Worm (Caenorhabditis elegans) whole organism, young adult: ENCODE data around the gene F48A11.4.

Experiments used
- B0019.2 ChIP-seq: fragments of 200-800 bp; sonication (Bioruptor generic); conservative IDR thresholded peaks from 2 replicates; pipeline ENCODE4 v1.3.6; 2022; ENCODE audit warnings: missing genetic modification reagents, missing genetic modification characterization, missing compliant biosample characterization
- B0035.1 ChIP-seq: sonication (generic microtip); optimal IDR thresholded peaks from 2 replicates; lab custom pipeline; 2016; ENCODE audit warnings: missing genetic modification characterization, mild to moderate bottlenecking, missing compliant biosample characterization, missing genotype, missing genetic modification reagents
- B0261.1 ChIP-seq: sonication (generic microtip); optimal IDR thresholded peaks from 2 replicates; lab custom pipeline; 2016; ENCODE audit warnings: mild to moderate bottlenecking, missing genetic modification characterization, moderate library complexity, missing compliant biosample characterization
- B0336.3 ChIP-seq: fragments of 200-800 bp; sonication (Bioruptor generic); IDR thresholded peaks from 2 replicates; pipeline ENCODE4 v1.3.6; 2022; ENCODE audit warnings: missing genetic modification characterization, missing compliant biosample characterization
- C06A6.2 ChIP-seq: fragments of 200-800 bp; sonication (Bioruptor generic); conservative IDR thresholded peaks from 2 replicates; pipeline ENCODE4 v1.3.6; 2022; ENCODE audit warnings: missing genetic modification characterization, missing compliant biosample characterization
- F10E7.11 ChIP-seq: sonication (generic microtip); optimal IDR thresholded peaks from 2 replicates; lab custom pipeline; 2017; ENCODE audit warnings: mild to moderate bottlenecking, missing genetic modification characterization, moderate library complexity, missing compliant biosample characterization
- F22D6.2 ChIP-seq: sonication (generic microtip); optimal IDR thresholded peaks from 2 replicates; lab custom pipeline; 2016; ENCODE audit warnings: mild to moderate bottlenecking, missing genetic modification characterization, missing compliant biosample characterization
- F33H1.4 ChIP-seq: fragments of 200-800 bp; sonication (Bioruptor generic); IDR thresholded peaks from 2 replicates; pipeline ENCODE4 v1.3.6; 2022; ENCODE audit warnings: missing genetic modification reagents, missing genetic modification characterization, missing compliant biosample characterization
- F37B4.10 ChIP-seq: fragments of 200-800 bp; sonication (Bioruptor generic); IDR thresholded peaks from 2 replicates; pipeline ENCODE4 v1.3.6; 2022; ENCODE audit warnings: missing genetic modification characterization, missing compliant biosample characterization
- F55B11.4 ChIP-seq: sonication (generic microtip); optimal IDR thresholded peaks from 2 replicates; lab custom pipeline; 2016; ENCODE audit warnings: missing compliant biosample characterization, missing genetic modification characterization, borderline replicate concordance; ENCODE audit not compliant: insufficient read depth
- K11D2.4 ChIP-seq: fragments of 200-800 bp; sonication (Bioruptor generic); IDR thresholded peaks from 2 replicates; pipeline ENCODE4 v1.3.6; 2022; ENCODE audit warnings: missing genetic modification reagents, missing genetic modification characterization, missing compliant biosample characterization
- T26A5.8 ChIP-seq: sonication (generic microtip); optimal IDR thresholded peaks from 2 replicates; lab custom pipeline; 2016; ENCODE audit warnings: missing genetic modification characterization, missing compliant biosample characterization
- Y53F4B.3 ChIP-seq: fragments of 200-800 bp; sonication (Bioruptor generic); IDR thresholded peaks from 2 replicates; pipeline ENCODE4 v1.3.6; 2022; ENCODE audit warnings: missing genetic modification reagents, missing genetic modification characterization, missing compliant biosample characterization
- Y79H2A.3 ChIP-seq: fragments of 200-800 bp; sonication (Bioruptor generic); conservative IDR thresholded peaks from 2 replicates; pipeline ENCODE4 v1.3.6; 2022; ENCODE audit warnings: missing genetic modification reagents, missing genetic modification characterization, missing compliant biosample characterization
- athp-1 ChIP-seq: sonication (generic microtip); optimal IDR thresholded peaks from 2 replicates; lab custom pipeline; 2017; ENCODE audit warnings: mild to moderate bottlenecking, missing genetic modification characterization, missing compliant biosample characterization
- ccch-3 ChIP-seq: fragments of 200-800 bp; sonication (Bioruptor generic); optimal IDR thresholded peaks from 2 replicates; lab custom pipeline; 2018; ENCODE audit warnings: mild to moderate bottlenecking, missing genetic modification characterization, missing compliant biosample characterization
- ceh-27 ChIP-seq: fragments of 200-800 bp; sonication (Bioruptor generic); optimal IDR thresholded peaks from 2 replicates; lab custom pipeline; 2018; ENCODE audit warnings: mild to moderate bottlenecking, missing genetic modification characterization, moderate library complexity, missing compliant biosample characterization
- ceh-58 ChIP-seq: fragments of 200-800 bp; sonication (Bioruptor generic); IDR thresholded peaks from 2 replicates; pipeline ENCODE4 v1.3.6; 2022; ENCODE audit warnings: missing genetic modification characterization, missing compliant biosample characterization
- ceh-91 ChIP-seq: fragments of 200-800 bp; sonication (Bioruptor generic); IDR thresholded peaks from 2 replicates; pipeline ENCODE4 v1.3.6; 2022; ENCODE audit warnings: missing genetic modification reagents, missing genetic modification characterization, missing compliant biosample characterization
- chd-7 ChIP-seq: sonication (generic microtip); optimal IDR thresholded peaks from 2 replicates; lab custom pipeline; 2016; ENCODE audit warnings: mild to moderate bottlenecking, missing genetic modification characterization, moderate library complexity, missing compliant biosample characterization
- dox-1 ChIP-seq: fragments of 200-800 bp; sonication (Bioruptor generic); IDR thresholded peaks from 2 replicates; pipeline ENCODE4 v1.3.6; 2022; ENCODE audit warnings: missing genetic modification reagents, missing genetic modification characterization, missing compliant biosample characterization
- dpff-1 ChIP-seq: sonication (generic microtip); optimal IDR thresholded peaks from 2 replicates; lab custom pipeline; 2017; ENCODE audit warnings: mild to moderate bottlenecking, missing genetic modification characterization, missing compliant biosample characterization
- egl-44 ChIP-seq: fragments of 200-800 bp; sonication (Bioruptor generic); IDR thresholded peaks from 2 replicates; pipeline ENCODE4 v1.3.6; 2022; ENCODE audit warnings: missing genetic modification reagents, missing genetic modification characterization, missing compliant biosample characterization
- egrh-3 ChIP-seq: fragments of 200-800 bp; sonication (Bioruptor generic); IDR thresholded peaks from 2 replicates; pipeline ENCODE4 v1.3.6; 2022; ENCODE audit warnings: missing genetic modification reagents, missing genetic modification characterization, missing compliant biosample characterization
- hlh-12 ChIP-seq: sonication (generic microtip); optimal IDR thresholded peaks from 2 replicates; lab custom pipeline; 2016; ENCODE audit warnings: missing genetic modification characterization, missing compliant biosample characterization
- hlh-26 ChIP-seq: fragments of 200-800 bp; sonication (Bioruptor generic); conservative IDR thresholded peaks from 2 replicates; pipeline ENCODE4 v1.3.6; 2022; ENCODE audit warnings: missing genetic modification reagents, missing genetic modification characterization, missing compliant biosample characterization
- lag-1 ChIP-seq: fragments of 200-800 bp; sonication (Bioruptor generic); IDR thresholded peaks from 2 replicates; pipeline ENCODE4 v1.3.6; 2022; ENCODE audit warnings: missing genetic modification reagents, missing genetic modification characterization, missing compliant biosample characterization
- let-526 ChIP-seq: fragments of 200-800 bp; sonication (Bioruptor generic); IDR thresholded peaks from 2 replicates; pipeline ENCODE4 v1.3.6; 2022; ENCODE audit warnings: missing genetic modification reagents, missing genetic modification characterization, missing compliant biosample characterization
- let-607 ChIP-seq, 2 experiments: fragments of 200-800 bp in 1 of 2; sonication (Bioruptor generic) in 1 of 2; sonication (generic microtip) in 1 of 2; optimal IDR thresholded peaks; 2 replicates each; lab custom pipeline; 2016 to 2018; ENCODE audit warnings: mild to moderate bottlenecking in 2 of 2, missing compliant biosample characterization in 2 of 2, missing genetic modification characterization in 2 of 2, moderate library complexity in 2 of 2, missing genotype in 1 of 2
- lin-26 ChIP-seq: fragments of 200-800 bp; sonication (Bioruptor generic); IDR thresholded peaks from 2 replicates; pipeline ENCODE4 v1.3.6; 2022; ENCODE audit warnings: missing genetic modification reagents, missing genetic modification characterization, missing compliant biosample characterization
- lin-54 ChIP-seq: fragments of 200-800 bp; sonication (Bioruptor generic); optimal IDR thresholded peaks from 2 replicates; lab custom pipeline; 2018; ENCODE audit warnings: mild to moderate bottlenecking, missing genetic modification characterization, missing compliant biosample characterization
- lsy-27 ChIP-seq: sonication (generic microtip); optimal IDR thresholded peaks from 2 replicates; lab custom pipeline; 2017; ENCODE audit warnings: missing genetic modification characterization, mild to moderate bottlenecking, missing compliant biosample characterization, antibody characterized with exemption, missing genotype, borderline replicate concordance; ENCODE audit not compliant: insufficient read depth
- madf-10 ChIP-seq: sonication (generic microtip); optimal IDR thresholded peaks from 2 replicates; lab custom pipeline; 2016; ENCODE audit warnings: mild to moderate bottlenecking, missing genetic modification characterization, missing compliant biosample characterization
- mes-4 ChIP-seq: sonication (generic microtip); optimal IDR thresholded peaks from 2 replicates; lab custom pipeline; 2016; ENCODE audit warnings: missing genotype, missing genetic modification characterization, missing compliant biosample characterization
- nhr-27 ChIP-seq: fragments of 200-800 bp; sonication (Bioruptor generic); optimal IDR thresholded peaks from 2 replicates; lab custom pipeline; 2018; ENCODE audit warnings: mild to moderate bottlenecking, missing genetic modification characterization, moderate library complexity, missing compliant biosample characterization
- rpc-1 ChIP-seq, 2 experiments: fragments of 150-350 bp in 1 of 2; sonication (generic microtip) in 1 of 2; optimal IDR thresholded peaks; 2 replicates each; lab custom pipeline; 2014 to 2018; ENCODE audit warnings: missing biosample characterization in 1 of 2, missing genetic modification characterization in 1 of 2, missing genetic modification reagents in 1 of 2, missing genotype in 1 of 2
- sdz-38 ChIP-seq: sonication (generic microtip); optimal IDR thresholded peaks from 2 replicates; lab custom pipeline; 2016; ENCODE audit warnings: missing genotype, missing genetic modification characterization, missing compliant biosample characterization
- snpc-1.3 ChIP-seq: sonication (generic microtip); optimal IDR thresholded peaks from 2 replicates; lab custom pipeline; 2017; ENCODE audit warnings: missing genetic modification characterization, mild to moderate bottlenecking, missing compliant biosample characterization, antibody characterized with exemption, moderate library complexity, missing genotype, missing genetic modification reagents; ENCODE audit not compliant: insufficient read depth
- snpc-4 ChIP-seq, 5 experiments: fragments of 150-350 bp in 1 of 5; sonication (generic microtip) in 4 of 5; optimal IDR thresholded peaks; 2 replicates each; lab custom pipeline; 2014 to 2018; ENCODE audit warnings: missing genetic modification characterization in 5 of 5, missing biosample characterization in 3 of 5, antibody characterized with exemption in 2 of 5, mild to moderate bottlenecking in 2 of 5, missing compliant biosample characterization in 2 of 5, missing genotype in 2 of 5, moderate library complexity in 2 of 5, missing genetic modification reagents in 1 of 5
- somi-1 ChIP-seq: fragments of 200-800 bp; sonication (Bioruptor generic); optimal IDR thresholded peaks from 2 replicates; lab custom pipeline; 2018; ENCODE audit warnings: mild to moderate bottlenecking, missing genetic modification characterization, missing compliant biosample characterization
- sptf-2 ChIP-seq: fragments of 200-800 bp; sonication (Bioruptor generic); optimal IDR thresholded peaks from 2 replicates; lab custom pipeline; 2018; ENCODE audit warnings: mild to moderate bottlenecking, missing genetic modification characterization, missing compliant biosample characterization
- tbp1 ChIP-seq: fragments of 200-800 bp; sonication (Bioruptor generic); optimal IDR thresholded peaks from 2 replicates; lab custom pipeline; 2018; ENCODE audit warnings: mild to moderate bottlenecking, missing genetic modification characterization, missing compliant biosample characterization
- tbx-9 ChIP-seq: sonication (generic microtip); optimal IDR thresholded peaks from 2 replicates; lab custom pipeline; 2016; ENCODE audit warnings: borderline replicate concordance, missing genetic modification characterization, inconsistent platforms, missing compliant biosample characterization
- unc-130 ChIP-seq: sonication (generic microtip); optimal IDR thresholded peaks from 2 replicates; lab custom pipeline; 2016; ENCODE audit warnings: missing genetic modification reagents, missing genetic modification characterization, missing compliant biosample characterization
- unc-62 ChIP-seq: fragments of 150-350 bp; optimal IDR thresholded peaks from 2 replicates; lab custom pipeline; 2014; ENCODE audit warnings: missing biosample characterization, missing genetic modification reagents, missing genetic modification characterization
- zim-3 ChIP-seq: sonication (generic microtip); optimal IDR thresholded peaks from 2 replicates; lab custom pipeline; 2017; ENCODE audit warnings: mild to moderate bottlenecking, missing genetic modification characterization, moderate library complexity, missing compliant biosample characterization
- ztf-18 ChIP-seq: sonication (generic microtip); optimal IDR thresholded peaks from 2 replicates; lab custom pipeline; 2016; ENCODE audit warnings: missing genotype, mild to moderate bottlenecking, missing genetic modification characterization, missing compliant biosample characterization

The F48A11.4 gene

DNA sequence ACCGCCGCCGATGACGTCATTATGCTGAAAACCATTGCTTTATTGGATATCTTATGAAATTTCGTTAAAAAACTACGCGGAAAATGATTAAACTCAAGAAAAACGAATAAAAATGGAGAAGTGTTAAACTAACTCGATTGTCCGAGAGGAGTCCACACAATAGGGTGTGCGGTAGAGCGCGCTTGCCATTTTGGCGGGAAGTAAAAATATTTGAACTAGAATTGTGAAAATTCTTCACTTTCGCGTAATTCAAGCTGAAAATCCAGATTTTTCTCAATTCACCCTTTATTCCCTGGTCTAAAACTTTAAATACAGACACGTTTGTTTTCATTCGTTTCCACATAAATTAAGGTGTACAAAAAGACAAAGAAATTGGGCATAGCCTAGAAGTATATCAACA, at the start of gene F48A11.4:
Gene F48A11.4 (minus strand): TSS at position 24 of the 400 bp plus-strand sequence.
- 0 out of 2 replicates have a peak, but pooled peaks have one; percentile 4 for TF ChIP-seq B0019.2 (GFP tag; lab: Robert Waterston, UW)
- no peak for TF ChIP-seq F37B4.10 (GFP tag; lab: Robert Waterston, UW)
- no peak for TF ChIP-seq let-526 (GFP tag; lab: Robert Waterston, UW)
- TF ChIP-seq lsy-27: no peak
- TF ChIP-seq F22D6.2 (tag; lab: Kevin White, UChicago): peak; percentile 72
- no peak for TF ChIP-seq unc-62
- TF ChIP-seq B0035.1 (tag; lab: Kevin White, UChicago): peak; percentile 71
- TF ChIP-seq lin-26: peak; percentile 53; the same call in 1 of the 2 replicates
- TF ChIP-seq F55B11.4: no peak
- TF ChIP-seq unc-130: peak; percentile 31
- TF ChIP-seq Y53F4B.3: no peak
- peak; percentile 76 for TF ChIP-seq ceh-27 (GFP tag; lab: Kevin White, UChicago)
- peak; percentile 61 for TF ChIP-seq ztf-18
- TF ChIP-seq tbx-9 (tag; lab: Kevin White, UChicago): no peak
- no peak for TF ChIP-seq ccch-3
- TF ChIP-seq lag-1 (GFP tag; lab: Robert Waterston, UW): 0 out of 2 replicates have a peak, but pooled peaks have one; percentile 62
- TF ChIP-seq ceh-91 (GFP tag; lab: Robert Waterston, UW): peak; percentile 71
- TF ChIP-seq C06A6.2: peak; percentile 90
- TF ChIP-seq tbp1 (GFP tag; lab: Kevin White, UChicago): peak; percentile 67
- TF ChIP-seq sptf-2 (GFP tag; lab: Kevin White, UChicago): no peak
- TF ChIP-seq let-607 (tag; optimal IDR thresholded peaks at IDR 0.05; lab: Kevin White, UChicago): peak; percentile 39 to 62
- TF ChIP-seq rpc-1 (optimal IDR thresholded peaks at IDR 0.05; lab: Kevin White, UChicago): no peak
- no peak for TF ChIP-seq rpc-1 (tag; optimal IDR thresholded peaks at IDR 0.05; lab: Kevin White, UChicago)
- no peak for TF ChIP-seq nhr-27 (tag; lab: Kevin White, UChicago)
- TF ChIP-seq T26A5.8: no peak
- TF ChIP-seq chd-7: peak; percentile 45
- no peak for TF ChIP-seq egrh-3 (GFP tag; lab: Robert Waterston, UW)
- TF ChIP-seq mes-4: no peak
- no peak for TF ChIP-seq F10E7.11 (tag; lab: Kevin White, UChicago)
- peak; percentile 53 for TF ChIP-seq snpc-1.3 (tag; lab: Kevin White, UChicago)
- no peak for TF ChIP-seq B0261.1 (tag; lab: Kevin White, UChicago)
- peak; percentile 92 for TF ChIP-seq zim-3 (tag; lab: Kevin White, UChicago)
- TF ChIP-seq hlh-12 (tag; lab: Kevin White, UChicago): no peak
- peak; percentile 75 for TF ChIP-seq athp-1
- TF ChIP-seq dpff-1: peak; percentile 63
- TF ChIP-seq hlh-26 (GFP tag; lab: Robert Waterston, UW): no peak
- TF ChIP-seq snpc-4 (GFP tag; optimal IDR thresholded peaks at IDR 0.05; lab: Kevin White, UChicago): no peak
- TF ChIP-seq snpc-4 (tag; optimal IDR thresholded peaks at IDR 0.05; lab: Kevin White, UChicago): peak in 2 of 4 experiments; percentile 40 to 67
- TF ChIP-seq B0336.3 (GFP tag; lab: Robert Waterston, UW): peak; percentile 89
- 0 out of 2 replicates have a peak, but pooled peaks have one; percentile 41 for TF ChIP-seq Y79H2A.3
- peak; percentile 63 for TF ChIP-seq madf-10 (tag; lab: Kevin White, UChicago)
- peak; percentile 70 for TF ChIP-seq F33H1.4 (GFP tag; lab: Robert Waterston, UW)
- peak; percentile 71; the same call in 1 of the 2 replicates for TF ChIP-seq egl-44 (GFP tag; lab: Robert Waterston, UW)
- peak; percentile 99 for TF ChIP-seq lin-54 (GFP tag; lab: Kevin White, UChicago)
- 0 out of 2 replicates have a peak, but pooled peaks have one; percentile 4 for TF ChIP-seq ceh-58
- TF ChIP-seq K11D2.4: peak; percentile 86
- TF ChIP-seq dox-1: peak; percentile 84
- TF ChIP-seq somi-1 (GFP tag; lab: Kevin White, UChicago): peak; percentile 24
- TF ChIP-seq sdz-38 (tag; lab: Kevin White, UChicago): no peak
